Worm (Caenorhabditis elegans): ENCODE measurements around the gene C06A1.7.

The C06A1.7 gene

DNA sequence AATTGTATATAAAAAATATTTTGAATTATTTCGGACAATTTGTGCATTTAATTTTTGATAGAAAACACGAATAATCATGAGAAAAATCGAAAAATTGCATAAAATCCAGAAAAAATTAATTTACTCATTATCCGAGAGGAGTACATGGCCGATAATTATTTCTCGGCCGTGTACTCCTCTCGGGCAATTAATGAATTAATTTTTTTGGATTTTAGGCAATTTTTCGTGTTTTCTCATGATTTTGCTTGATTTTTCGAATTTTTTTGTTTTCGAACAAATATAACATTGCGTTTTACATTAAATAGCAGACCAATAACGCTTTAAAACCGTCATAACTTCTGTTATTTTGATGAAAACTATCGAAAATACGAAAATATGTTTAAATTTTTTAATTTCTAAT is 26.7 kb upstream of the C06A1.7 start:
- peak; percentile 71 for TF ChIP-seq him-1 (tag; optimal IDR thresholded peaks at IDR 0.05)
- TF ChIP-seq dao-5 (tag; optimal IDR thresholded peaks at IDR 0.05), result no peak

DNA sequence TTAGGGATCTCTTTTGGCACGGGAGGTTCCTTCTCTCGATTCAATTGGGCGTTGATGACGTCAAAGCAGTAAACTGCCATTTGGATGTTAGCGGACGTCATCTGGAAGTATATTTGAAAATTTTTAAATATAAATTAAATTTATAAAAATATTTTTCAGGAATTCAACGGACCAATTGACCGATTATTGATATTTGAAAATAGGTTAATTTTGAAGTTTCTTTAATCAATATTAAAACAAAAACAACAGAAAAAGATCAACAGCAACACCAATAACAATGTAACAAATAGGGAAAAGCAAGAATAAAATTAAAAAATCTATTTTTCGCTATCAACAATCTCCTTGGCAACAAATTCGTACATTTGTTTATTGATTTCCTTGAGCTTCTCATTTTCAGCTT is 25.5 kb upstream of the C06A1.7 start, which contains the start of gene R166.3:
TSS of gene R166.3 (minus strand) at position 101 of the 400 bp plus-strand sequence.
- TF ChIP-seq dao-5 (tag; optimal IDR thresholded peaks at IDR 0.05) (no peak), W03F9.2 (tag; optimal IDR thresholded peaks at IDR 0.05) (no peak), him-1 (tag; optimal IDR thresholded peaks at IDR 0.05) (no peak)

- peak; percentile 90 for TF ChIP-seq W03F9.2 (tag; optimal IDR thresholded peaks at IDR 0.05)
- peak; percentile 62 for TF ChIP-seq dao-5 (tag; optimal IDR thresholded peaks at IDR 0.05)
- TF ChIP-seq him-1 (tag; optimal IDR thresholded peaks at IDR 0.05), result peak; percentile 88
Measured at ce11 chrII:10541923-10542486, 22.7 kb upstream of the C06A1.7 start, which contains the start of gene pro-1. Gene pro-1 (minus strand): TSS chrII:10541996.

ce11 chrII:10542654-10543456 is 21.8 kb upstream of the C06A1.7 start:
- TF ChIP-seq him-1 (tag; optimal IDR thresholded peaks at IDR 0.05) (no peak), W03F9.2 (tag; optimal IDR thresholded peaks at IDR 0.05) (no peak), dao-5 (tag; optimal IDR thresholded peaks at IDR 0.05) (no peak)

DNA sequence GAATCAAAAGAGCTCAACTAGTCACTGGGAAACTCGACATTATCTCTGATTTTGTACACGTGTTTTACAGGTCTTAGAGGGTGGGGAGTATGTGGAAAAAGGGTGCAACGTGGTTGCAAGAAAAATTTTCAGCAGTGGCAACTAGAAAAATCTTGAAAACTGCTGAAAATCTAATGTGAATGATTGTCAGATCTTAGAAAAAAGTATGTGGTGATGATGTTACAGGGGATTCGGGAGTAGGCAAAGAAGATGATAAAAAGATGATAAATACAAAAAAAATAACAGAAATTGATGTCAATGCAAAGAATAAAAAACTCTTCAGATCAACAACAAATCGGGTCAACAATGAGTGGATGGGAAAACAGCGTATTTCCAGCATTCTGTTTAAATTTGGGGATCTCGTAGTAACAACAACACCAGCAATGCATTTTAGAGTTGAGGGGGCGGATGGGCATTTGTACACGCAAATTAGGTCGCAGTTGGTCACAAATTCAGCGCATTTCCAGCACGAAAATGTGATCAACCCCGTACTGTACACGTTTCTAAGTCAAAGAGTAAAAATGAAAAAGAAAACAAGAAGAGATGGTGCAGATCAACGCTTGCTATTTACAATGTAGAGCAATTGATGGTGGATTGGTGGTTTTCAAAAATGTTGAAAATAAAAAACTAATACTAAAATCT is 21.1 kb upstream of the C06A1.7 start:
- TF ChIP-seq him-1 (tag; optimal IDR thresholded peaks at IDR 0.05), result peak; percentile 24
- no peak for TF ChIP-seq dao-5 (tag; optimal IDR thresholded peaks at IDR 0.05)

DNA sequence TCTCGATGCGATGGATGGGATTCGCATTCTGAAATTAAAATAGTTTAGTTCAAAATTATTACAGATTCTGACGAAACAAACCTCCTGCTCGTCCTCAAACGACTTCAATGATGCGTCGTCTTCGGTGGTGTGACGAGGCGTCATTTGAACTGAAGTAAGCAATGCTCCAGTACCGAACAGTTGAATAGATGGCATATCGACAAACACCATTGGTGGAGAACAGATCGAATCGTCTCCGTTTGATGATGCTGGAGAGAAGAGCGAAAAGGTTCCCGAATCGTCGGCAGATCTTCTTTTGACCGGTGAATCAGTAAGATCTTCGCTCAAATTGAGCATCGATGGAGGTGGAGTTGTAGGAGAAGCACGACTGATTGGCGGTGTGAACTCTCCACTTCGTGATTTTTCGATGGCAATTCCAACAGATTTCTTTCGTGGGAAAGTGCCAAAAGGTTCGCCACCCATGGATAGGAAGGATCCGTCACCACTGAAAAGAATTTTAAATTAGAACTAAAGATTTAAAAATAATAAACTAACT is 20.2 kb upstream of the C06A1.7 start:
- TF ChIP-seq W03F9.2 (tag; optimal IDR thresholded peaks at IDR 0.05) (peak; percentile 8), him-1 (tag; optimal IDR thresholded peaks at IDR 0.05) (no peak), dao-5 (tag; optimal IDR thresholded peaks at IDR 0.05) (no peak)

DNA sequence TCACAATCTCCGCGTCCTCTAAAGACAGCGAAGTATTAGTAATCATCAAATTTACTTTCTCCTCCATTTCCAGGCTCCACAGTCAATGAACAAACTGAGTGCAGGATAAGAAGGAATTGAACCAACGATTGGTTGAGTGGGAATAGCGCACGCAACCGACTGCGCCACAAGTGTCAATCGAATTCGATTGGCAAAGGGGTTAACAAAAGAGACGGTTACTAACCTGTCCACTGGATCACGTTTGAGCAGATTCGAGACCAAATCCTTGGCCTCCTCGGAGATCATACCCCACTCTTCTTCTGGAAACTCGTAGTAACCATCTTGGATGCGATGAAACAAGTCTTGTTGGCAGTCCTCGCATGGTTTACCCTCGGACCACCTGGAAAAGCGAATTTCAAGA is 19.5 kb upstream of the C06A1.7 start:
- TF ChIP-seq W03F9.2 (tag; optimal IDR thresholded peaks at IDR 0.05), result no peak
- TF ChIP-seq dao-5 (tag; optimal IDR thresholded peaks at IDR 0.05), result no peak
- no peak for TF ChIP-seq him-1 (tag; optimal IDR thresholded peaks at IDR 0.05)

- no peak for TF ChIP-seq dao-5 (tag; optimal IDR thresholded peaks at IDR 0.05)
- TF ChIP-seq W03F9.2 (tag; optimal IDR thresholded peaks at IDR 0.05), result no peak
- TF ChIP-seq him-1 (tag; optimal IDR thresholded peaks at IDR 0.05), result no peak
Measured at ce11 chrII:10545924-10546783, 18.5 kb upstream of the C06A1.7 start.

- no peak for TF ChIP-seq him-1 (tag; optimal IDR thresholded peaks at IDR 0.05)
- TF ChIP-seq W03F9.2 (tag; optimal IDR thresholded peaks at IDR 0.05), result no peak
- no peak for TF ChIP-seq dao-5 (tag; optimal IDR thresholded peaks at IDR 0.05)
Measured at ce11 chrII:10546784-10547087, 18.0 kb upstream of the C06A1.7 start.

DNA sequence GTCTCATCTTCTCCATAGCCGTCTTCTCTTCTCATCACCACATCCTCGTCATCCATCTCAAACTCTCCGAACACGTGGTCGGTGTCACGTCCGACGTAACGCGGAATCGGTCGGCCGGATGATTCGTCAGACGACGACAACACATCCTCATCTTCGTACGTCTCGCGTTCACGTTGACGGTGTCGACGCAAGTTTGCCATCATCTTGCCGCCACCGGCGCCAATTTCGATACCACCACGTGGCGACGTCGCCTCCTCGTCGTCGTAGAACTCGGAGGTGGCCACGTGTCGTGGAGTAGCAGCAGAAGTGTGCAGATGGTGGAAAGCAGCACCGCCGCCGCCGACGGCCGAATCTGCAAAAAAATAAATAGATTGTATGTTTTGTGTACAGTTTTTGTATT is 17.4 kb upstream of the C06A1.7 start:
- TF ChIP-seq dao-5 (tag; optimal IDR thresholded peaks at IDR 0.05), result no peak
- TF ChIP-seq him-1 (tag; optimal IDR thresholded peaks at IDR 0.05), result no peak
- TF ChIP-seq W03F9.2 (tag; optimal IDR thresholded peaks at IDR 0.05), result no peak

- no peak for TF ChIP-seq him-1 (tag; optimal IDR thresholded peaks at IDR 0.05)
- TF ChIP-seq W03F9.2 (tag; optimal IDR thresholded peaks at IDR 0.05), result no peak
- TF ChIP-seq dao-5 (tag; optimal IDR thresholded peaks at IDR 0.05), result no peak
Measured at ce11 chrII:10547803-10548693, 16.6 kb upstream of the C06A1.7 start.

All from whole organism, L4/young adult.